Worm (Caenorhabditis elegans) whole organism, L1 larva: ENCODE results near the gene F19G12.8.

ENCODE experiments used
- Y116A8C.19 ChIP-seq: sonication (generic microtip); optimal IDR thresholded peaks from 2 replicates; lab custom pipeline; 2016; ENCODE audit warnings: missing compliant biosample characterization, missing genetic modification characterization, borderline replicate concordance
- aly-2 ChIP-seq: fragments of 150-350 bp; optimal IDR thresholded peaks from 2 replicates; lab custom pipeline; 2014; ENCODE audit warnings: missing biosample characterization, missing genetic modification characterization
- ama-1 ChIP-seq: fragments of 150-350 bp; optimal IDR thresholded peaks from 2 replicates; lab custom pipeline; 2014
- blmp-1 ChIP-seq: fragments of 150-350 bp; optimal IDR thresholded peaks from 2 replicates; lab custom pipeline; 2014; ENCODE audit warnings: missing biosample characterization, missing genetic modification characterization
- ces-1 ChIP-seq: fragments of 150-350 bp; optimal IDR thresholded peaks from 2 replicates; lab custom pipeline; 2014; ENCODE audit warnings: missing biosample characterization, missing genetic modification reagents, missing genetic modification characterization
- efl-1 ChIP-seq, 4 experiments: fragments of 150-350 bp; optimal IDR thresholded peaks in 3 of 4; peaks in 1 of 4; 1 replicate in 1 of 4; 2 replicates in 3 of 4; lab custom pipeline; 2014; ENCODE audit warnings: missing biosample characterization in 2 of 4, missing genetic modification characterization in 2 of 4, missing genetic modification reagents in 2 of 4
- lin-13 ChIP-seq: fragments of 150-350 bp; optimal IDR thresholded peaks from 2 replicates; lab custom pipeline; 2014; ENCODE audit warnings: missing biosample characterization, missing genetic modification reagents, missing genetic modification characterization
- nhr-20 ChIP-seq: sonication (generic microtip); optimal IDR thresholded peaks from 2 replicates; lab custom pipeline; 2016; ENCODE audit warnings: mild to moderate bottlenecking, missing genetic modification characterization, missing compliant biosample characterization
- nhr-77 ChIP-seq: fragments of 150-350 bp; optimal IDR thresholded peaks from 2 replicates; lab custom pipeline; 2014; ENCODE audit warnings: missing biosample characterization, missing genetic modification characterization
- rnt-1 ChIP-seq: sonication (generic microtip); optimal IDR thresholded peaks from 2 replicates; lab custom pipeline; 2016; ENCODE audit warnings: mild to moderate bottlenecking, missing genetic modification characterization, moderate library complexity, missing compliant biosample characterization
- unc-30 ChIP-seq: sonication (generic microtip); optimal IDR thresholded peaks from 2 replicates; lab custom pipeline; 2017; ENCODE audit warnings: missing biosample characterization, missing genetic modification characterization
- unc-86 ChIP-seq: sonication (generic microtip); optimal IDR thresholded peaks from 2 replicates; lab custom pipeline; 2016; ENCODE audit warnings: missing genetic modification characterization, missing compliant biosample characterization

ce11 chrX:1419163-1419696, 2.1 kb downstream of the F19G12.8 start, which contains the start of gene F19G12.9:
- no peak for TF ChIP-seq unc-86
- no peak for TF ChIP-seq unc-30
- peak; percentile 20 for TF ChIP-seq blmp-1 (tag; lab: Kevin White, UChicago)
- TF ChIP-seq nhr-77 (tag; lab: Kevin White, UChicago), result no peak
- no peak for TF ChIP-seq lin-13
- no peak for TF ChIP-seq ama-1
- no peak for TF ChIP-seq efl-1 (optimal IDR thresholded peaks at IDR 0.05; lab: Kevin White, UChicago)
- no peak for TF ChIP-seq efl-1 (GFP tag; optimal IDR thresholded peaks at IDR 0.05 in 1 of 2; lab: Kevin White, UChicago)
- TF ChIP-seq Y116A8C.19 (tag; lab: Kevin White, UChicago), result no peak
- TF ChIP-seq ces-1 (GFP tag; lab: Kevin White, UChicago), result no peak
- TF ChIP-seq aly-2 (tag; lab: Kevin White, UChicago), result no peak
- TF ChIP-seq rnt-1 (tag; lab: Kevin White, UChicago), result peak; percentile 29
- TF ChIP-seq nhr-20 (tag; lab: Kevin White, UChicago), result no peak
